Worm (Caenorhabditis elegans) whole organism, L4/young adult: ENCODE results near the gene attf-3.
"Not testable (repeated sequence)": the region's sequence is repeated elsewhere in the genome, so short reads cannot be mapped to it uniquely, and the experiment has no call there.

ENCODE experiments used
- W03F9.2 ChIP-seq: fragments of 150-350 bp; optimal IDR thresholded peaks from 2 replicates; lab custom pipeline; 2014; ENCODE audit warnings: missing biosample characterization, missing genetic modification characterization
- dao-5 ChIP-seq: sonication (generic microtip); optimal IDR thresholded peaks from 2 replicates; lab custom pipeline; 2016; ENCODE audit warnings: missing genotype, missing genetic modification characterization, moderate library complexity, missing compliant biosample characterization
- him-1 ChIP-seq: sonication (generic microtip); optimal IDR thresholded peaks from 2 replicates; lab custom pipeline; 2016; ENCODE audit warnings: missing genotype, missing genetic modification reagents, missing genetic modification characterization, missing compliant biosample characterization

Gene attf-3

ce11 chrIII:86316-86715 lies at the start of gene attf-3:
Gene attf-3 (minus strand): TSS chrIII:86384.
- TF ChIP-seq W03F9.2 (tag; lab: Kevin White, UChicago) (peak; percentile 83), dao-5 (tag; lab: Kevin White, UChicago) (no peak), him-1 (tag; lab: Kevin White, UChicago) (no peak)

- TF ChIP-seq him-1 (tag; lab: Kevin White, UChicago) = no peak
- no peak for TF ChIP-seq dao-5 (tag; lab: Kevin White, UChicago)
- no peak for TF ChIP-seq W03F9.2 (tag; lab: Kevin White, UChicago)
Observed at ce11 chrIII:134194-134593, 48.0 kb upstream of the attf-3 start, which contains the start of gene pals-25. Gene pals-25 (plus strand): TSS chrIII:134494.

- TF ChIP-seq W03F9.2 (tag; lab: Kevin White, UChicago) (no peak), him-1 (tag; lab: Kevin White, UChicago) (no peak), dao-5 (tag; lab: Kevin White, UChicago) (no peak)
Observed at ce11 chrIII:132118-132517, 45.9 kb upstream of the attf-3 start, which contains the start of gene pals-22. Gene pals-22 (plus strand): TSS chrIII:132418.

ce11 chrIII:131627-132026 lies 45.4 kb upstream of the attf-3 start:
- TF ChIP-seq him-1 (tag; lab: Kevin White, UChicago) = no peak
- no peak for TF ChIP-seq dao-5 (tag; lab: Kevin White, UChicago)
- no peak for TF ChIP-seq W03F9.2 (tag; lab: Kevin White, UChicago)

- TF ChIP-seq dao-5 (tag; lab: Kevin White, UChicago) (no peak), W03F9.2 (tag; lab: Kevin White, UChicago) (no peak), him-1 (tag; lab: Kevin White, UChicago) (no peak)
Observed at ce11 chrIII:130650-131049, 44.5 kb upstream of the attf-3 start, which contains the start of the genes nhr-280 and C29F9.2. Gene nhr-280 (minus strand): TSS chrIII:130750. Gene C29F9.2 (plus strand): TSS chrIII:130947.

ce11 chrIII:124478-124877 lies 38.3 kb upstream of the attf-3 start, which contains the start of gene pals-23:
Gene pals-23 (plus strand): TSS chrIII:124778.
- TF ChIP-seq dao-5 (tag; lab: Kevin White, UChicago) (no peak), W03F9.2 (tag; lab: Kevin White, UChicago) (no peak), him-1 (tag; lab: Kevin White, UChicago) (no peak)

- TF ChIP-seq dao-5, W03F9.2, him-1 (tag; lab: Kevin White, UChicago): not testable (repeated sequence)
Observed at ce11 chrIII:121983-122449, 35.8 kb upstream of the attf-3 start, which contains the start of gene C29F9.12. Gene C29F9.12 (minus strand): TSS chrIII:122033.

- TF ChIP-seq him-1 (tag; lab: Kevin White, UChicago) = no peak
- no peak for TF ChIP-seq dao-5 (tag; lab: Kevin White, UChicago)
- TF ChIP-seq W03F9.2 (tag; lab: Kevin White, UChicago) = no peak
Observed at ce11 chrIII:120199-120598, 34.0 kb upstream of the attf-3 start, which contains the start of gene pals-24. Gene pals-24 (plus strand): TSS chrIII:120435.

ce11 chrIII:117857-118256 lies 31.7 kb upstream of the attf-3 start:
- TF ChIP-seq him-1 (tag; lab: Kevin White, UChicago) (no peak), dao-5 (tag; lab: Kevin White, UChicago) (no peak), W03F9.2 (tag; lab: Kevin White, UChicago) (no peak)

- no peak for TF ChIP-seq W03F9.2 (tag; lab: Kevin White, UChicago)
- TF ChIP-seq him-1 (tag; lab: Kevin White, UChicago) = no peak
- TF ChIP-seq dao-5 (tag; lab: Kevin White, UChicago) = no peak
Observed at ce11 chrIII:117210-117609, 31.0 kb upstream of the attf-3 start, which contains the start of gene C29F9.5. Gene C29F9.5 (plus strand): TSS chrIII:117510.

ce11 chrIII:114603-115002 lies 28.4 kb upstream of the attf-3 start, which contains the start of gene C29F9.6:
Gene C29F9.6 (plus strand): TSS chrIII:114903.
- TF ChIP-seq dao-5 (tag; lab: Kevin White, UChicago) (no peak), W03F9.2 (tag; lab: Kevin White, UChicago) (no peak), him-1 (tag; lab: Kevin White, UChicago) (no peak)

- not testable (repeated sequence) for TF ChIP-seq him-1, W03F9.2, dao-5 (tag; lab: Kevin White, UChicago)
Observed at ce11 chrIII:98822-99221, 12.6 kb upstream of the attf-3 start, which contains the start of gene C29F9.9. Gene C29F9.9 (minus strand): TSS chrIII:98922.

- TF ChIP-seq him-1, W03F9.2, dao-5 (tag; lab: Kevin White, UChicago): not testable (repeated sequence)
Observed at ce11 chrIII:97018-97417, 10.8 kb upstream of the attf-3 start, which contains the start of gene C29F9.8. Gene C29F9.8 (minus strand): TSS chrIII:97118.
